Worm (Caenorhabditis elegans): ENCODE data around the gene rrp-8.

Gene rrp-8

ce11 chrIV:390279-390678, 6.1 kb upstream of the rrp-8 start, which contains the start of the genes ears-2 and uncp-18:
TSS of gene ears-2 (minus strand) at chrIV:390468.
TSS of gene uncp-18 (plus strand) at chrIV:390560.
- TF ChIP-seq egl-27 (tag; optimal IDR thresholded peaks at IDR 0.05) (no peak), fos-1 (tag; optimal IDR thresholded peaks at IDR 0.05) (no peak), nhr-43 (tag; optimal IDR thresholded peaks at IDR 0.05; ENCODE audit: poor library complexity, severe bottlenecking) (peak; percentile 97), lsy-12 (tag; optimal IDR thresholded peaks at IDR 0.05) (peak; percentile 86), unc-39 (tag; optimal IDR thresholded peaks at IDR 0.05) (no peak), mdl-1 (tag; optimal IDR thresholded peaks at IDR 0.05) (no peak), nhr-11 (tag; optimal IDR thresholded peaks at IDR 0.05) (no peak), nhr-77 (tag; optimal IDR thresholded peaks at IDR 0.05) (peak; percentile 48), ceh-9 (tag; optimal IDR thresholded peaks at IDR 0.05) (no peak), nhr-237 (tag; optimal IDR thresholded peaks at IDR 0.05) (no peak), elt-3 (tag; optimal IDR thresholded peaks at IDR 0.05) (no peak), nhr-12 (tag; optimal IDR thresholded peaks at IDR 0.05) (no peak), daf-12 (tag; optimal IDR thresholded peaks at IDR 0.05) (no peak), elt-1 (tag; optimal IDR thresholded peaks at IDR 0.05) (peak; percentile 34), unc-62 (GFP tag; optimal IDR thresholded peaks at IDR 0.05) (no peak), egl-5 (tag; optimal IDR thresholded peaks at IDR 0.05) (peak; percentile 76), pha-4 (tag; optimal IDR thresholded peaks at IDR 0.05) (peak; percentile 89), sea-2 (GFP tag; optimal IDR thresholded peaks at IDR 0.05) (no peak), snpc-4 (tag; optimal IDR thresholded peaks at IDR 0.05) (peak; percentile 77), nhr-25 (tag; optimal IDR thresholded peaks at IDR 0.05) (peak; percentile 72), ceh-82 (tag; optimal IDR thresholded peaks at IDR 0.05) (peak; percentile 88), nhr-67 (tag; optimal IDR thresholded peaks at IDR 0.05) (peak; percentile 42), ceh-16 (tag; optimal IDR thresholded peaks at IDR 0.05) (no peak), elt-2 (tag; optimal IDR thresholded peaks at IDR 0.05) (peak; percentile 73), zag-1 (tag; optimal IDR thresholded peaks at IDR 0.05) (peak; percentile 48), ceh-28 (tag; optimal IDR thresholded peaks at IDR 0.05) (peak; percentile 86), nhr-28 (tag; optimal IDR thresholded peaks at IDR 0.05) (no peak), ama-1 (optimal IDR thresholded peaks at IDR 0.05) (peak; percentile 27), pqm-1 (tag; optimal IDR thresholded peaks at IDR 0.05) (peak; percentile 4), fkh-10 (GFP tag; optimal IDR thresholded peaks at IDR 0.05) (peak; percentile 50), eor-1 (tag; optimal IDR thresholded peaks at IDR 0.05) (no peak), ztf-4 (tag; optimal IDR thresholded peaks at IDR 0.05) (no peak), R02D3.7 (tag; optimal IDR thresholded peaks at IDR 0.05) (peak; percentile 91), nhr-23 (tag; optimal IDR thresholded peaks at IDR 0.05) (peak; percentile 92), ztf-11 (tag; optimal IDR thresholded peaks at IDR 0.05) (no peak), nhr-76 (tag; optimal IDR thresholded peaks at IDR 0.05) (peak; percentile 32), lin-15B (tag; optimal IDR thresholded peaks at IDR 0.05) (peak; percentile 79), hmg-11 (tag; optimal IDR thresholded peaks at IDR 0.05) (peak; percentile 96), ZK546.5 (tag; optimal IDR thresholded peaks at IDR 0.05) (no peak), nfya-1 (tag; optimal IDR thresholded peaks at IDR 0.05; ENCODE audit: insufficient read depth) (peak; percentile 80), lin-39 (tag; optimal IDR thresholded peaks at IDR 0.05) (peak; percentile 88), skn-1 (tag; optimal IDR thresholded peaks at IDR 0.05) (peak; percentile 77), aly-2 (tag; optimal IDR thresholded peaks at IDR 0.05) (no peak), fkh-2 (tag; optimal IDR thresholded peaks at IDR 0.05) (no peak), jun-1 (tag; optimal IDR thresholded peaks at IDR 0.05) (peak; percentile 70), tbx-2 (tag; optimal IDR thresholded peaks at IDR 0.05) (peak; percentile 83), mml-1 (tag; optimal IDR thresholded peaks at IDR 0.05) (no peak)
